Worm (Caenorhabditis elegans) whole organism, L3 larva: ENCODE measurements around the gene srx-29.

Experiments
- ama-1 ChIP-seq: fragments of 150-350 bp; optimal IDR thresholded peaks from 2 replicates; lab custom pipeline; 2018
- ceh-9 ChIP-seq: sonication (generic microtip); optimal IDR thresholded peaks from 2 replicates; lab custom pipeline; 2018; ENCODE audit warnings: missing biosample characterization, missing genetic modification characterization
- fkh-10 ChIP-seq: sonication (generic microtip); optimal IDR thresholded peaks from 2 replicates; lab custom pipeline; 2017; ENCODE audit warnings: missing biosample characterization, missing genetic modification reagents, missing genetic modification characterization
- fos-1 ChIP-seq: fragments of 150-350 bp; optimal IDR thresholded peaks from 2 replicates; lab custom pipeline; 2014; ENCODE audit warnings: missing biosample characterization, missing genetic modification characterization
- jun-1 ChIP-seq: fragments of 150-350 bp; optimal IDR thresholded peaks from 2 replicates; lab custom pipeline; 2014; ENCODE audit warnings: missing biosample characterization, missing genetic modification reagents, missing genetic modification characterization
- mml-1 ChIP-seq: fragments of 150-350 bp; sonication (generic microtip); optimal IDR thresholded peaks from 3 replicates; lab custom pipeline; 2014; ENCODE audit warnings: missing biosample characterization, missing genetic modification characterization
- nhr-23 ChIP-seq: fragments of 150-350 bp; optimal IDR thresholded peaks from 2 replicates; lab custom pipeline; 2014; ENCODE audit warnings: missing biosample characterization, missing genetic modification reagents, missing genetic modification characterization
- nhr-76 ChIP-seq: fragments of 150-350 bp; sonication (generic microtip); optimal IDR thresholded peaks from 5 replicates; lab custom pipeline; 2014; ENCODE audit warnings: missing biosample characterization, missing genetic modification characterization
- tbx-2 ChIP-seq: sonication (generic microtip); optimal IDR thresholded peaks from 2 replicates; lab custom pipeline; 2016; ENCODE audit warnings: mild to moderate bottlenecking, missing genetic modification characterization, missing compliant biosample characterization
- zag-1 ChIP-seq: fragments of 150-350 bp; optimal IDR thresholded peaks from 2 replicates; lab custom pipeline; 2014; ENCODE audit warnings: missing biosample characterization, missing genetic modification characterization

- TF ChIP-seq ama-1 (no peak), jun-1 (tag; lab: Kevin White, UChicago) (no peak), tbx-2 (no peak), mml-1 (tag; lab: Kevin White, UChicago) (no peak), zag-1 (tag; lab: Kevin White, UChicago) (no peak), nhr-76 (tag; lab: Kevin White, UChicago) (no peak), fos-1 (tag; lab: Kevin White, UChicago) (no peak), ceh-9 (tag; lab: Kevin White, UChicago) (no peak), fkh-10 (GFP tag; lab: Kevin White, UChicago) (no peak), nhr-23 (no peak)
Observed at ce11 chrV:15702263-15702662, 4.3 kb upstream of the srx-29 start, which contains the start of gene nhr-53.
